Fruit fly (Drosophila melanogaster): ENCODE measurements around the gene Hr83.

DNA sequence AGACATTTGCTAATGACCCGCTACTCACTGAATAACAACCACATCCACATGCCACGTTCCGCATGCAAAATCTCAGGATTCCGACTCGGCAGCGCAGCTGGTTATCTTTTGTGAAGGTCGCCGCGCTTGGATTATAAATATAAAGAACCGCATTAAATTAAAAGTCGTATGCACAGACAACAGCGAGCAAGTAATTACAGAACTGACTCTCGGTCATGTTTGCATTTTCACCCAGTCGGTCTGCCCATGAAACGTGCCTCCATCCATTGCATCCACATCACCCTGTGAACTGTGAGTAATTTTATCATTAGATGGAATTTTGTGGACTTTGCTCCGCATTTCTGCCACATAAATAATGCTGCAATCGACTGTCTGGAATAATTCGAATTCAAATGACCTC, 47.6 kb downstream of the Hr83 start:
- TF ChIP-seq CG14711 (tag; optimal IDR thresholded peaks at IDR 0.05) (no peak), bab1 (GFP tag; optimal IDR thresholded peaks at IDR 0.05) (no peak), kay (GFP tag; ENCODE audit: borderline replicate concordance) (no peak), CG7101 (tag; optimal IDR thresholded peaks at IDR 0.05) (no peak), Hr96 (GFP tag; optimal IDR thresholded peaks at IDR 0.05) (no peak)

All from whole organism, adult.